Fruit fly (Drosophila melanogaster): ENCODE results near the gene CG43115.

DNA sequence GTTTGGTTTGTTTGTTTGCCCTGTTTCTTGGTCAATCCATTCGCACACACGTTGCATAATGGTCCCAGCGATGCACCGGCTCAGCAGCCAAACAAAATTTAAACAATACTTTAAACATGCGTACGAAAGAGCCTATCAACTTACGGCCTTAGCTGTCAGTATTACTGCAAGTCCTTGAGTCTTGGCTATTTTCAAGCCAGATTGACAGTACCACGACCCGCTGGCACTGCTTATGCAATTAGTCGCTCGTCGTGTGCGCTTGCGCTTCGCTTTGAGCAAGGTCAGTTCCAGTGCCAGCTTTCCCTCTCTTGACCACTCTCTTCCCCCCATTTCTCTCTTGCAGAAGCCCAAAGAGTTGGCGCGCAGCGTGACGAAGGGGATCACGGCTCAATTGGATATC is 2.5 kb upstream of the CG43115 start:
- TF ChIP-seq CTCF (optimal IDR thresholded peaks at IDR 0.05) (no peak), CG8478 (optimal IDR thresholded peaks at IDR 0.05) (no peak)
